Worm (Caenorhabditis elegans) whole organism, L1 larva: ENCODE measurements around the gene Y49F6C.2.

Experiments
- C16A3.4 ChIP-seq: fragments of 150-350 bp; optimal IDR thresholded peaks from 2 replicates; lab custom pipeline; 2014; ENCODE audit warnings: missing biosample characterization, missing genetic modification characterization
- ama-1 ChIP-seq: fragments of 150-350 bp; optimal IDR thresholded peaks from 2 replicates; lab custom pipeline; 2014
- ceh-82 ChIP-seq, 3 experiments: fragments of 150-350 bp in 1 of 3; sonication (generic microtip) in 2 of 3; optimal IDR thresholded peaks; 2 replicates each; lab custom pipeline; 2014 to 2017; ENCODE audit warnings: missing biosample characterization in 3 of 3, missing genetic modification characterization in 3 of 3
- lin-35 ChIP-seq, 2 experiments: fragments of 150-350 bp; optimal IDR thresholded peaks; 2 replicates each; lab custom pipeline; 2014; ENCODE audit warnings: missing biosample characterization in 2 of 2, missing genetic modification characterization in 2 of 2, missing genetic modification reagents in 2 of 2

ce11 chrII:3395484-3395883, 17.1 kb downstream of the Y49F6C.2 start, which contains the start of gene nep-20:
- no peak for TF ChIP-seq ama-1 (lab: Kevin White, UChicago)
- TF ChIP-seq C16A3.4 (tag; lab: Kevin White, UChicago): no peak
- no peak for TF ChIP-seq ceh-82 (tag; optimal IDR thresholded peaks at IDR 0.05; lab: Kevin White, UChicago)
- TF ChIP-seq lin-35 (GFP tag; optimal IDR thresholded peaks at IDR 0.05; lab: Kevin White, UChicago): no peak
